Worm (Caenorhabditis elegans) whole organism, mixed stage, embryonic: ENCODE results near the gene fbxb-1.
"Not testable (repeated sequence)": the region's sequence is repeated elsewhere in the genome, so short reads cannot be mapped to it uniquely, and the experiment has no call there.

Experiments used
- bed-3 ChIP-seq: fragments of 200-800 bp; sonication (Bioruptor generic); optimal IDR thresholded peaks from 3 replicates; lab custom pipeline; 2018; ENCODE audit warnings: mild to moderate bottlenecking, missing genetic modification characterization, moderate library complexity, missing compliant biosample characterization
- blmp-1 ChIP-seq: fragments of 150-350 bp; optimal IDR thresholded peaks from 2 replicates; lab custom pipeline; 2014; ENCODE audit warnings: missing biosample characterization, missing genetic modification characterization
- ceh-39 ChIP-seq: fragments of 150-350 bp; optimal IDR thresholded peaks from 2 replicates; lab custom pipeline; 2014; ENCODE audit warnings: missing biosample characterization, missing genetic modification characterization
- ceh-43 ChIP-seq: fragments of 200-800 bp; sonication (Bioruptor generic); optimal IDR thresholded peaks from 2 replicates; lab custom pipeline; 2018; ENCODE audit warnings: mild to moderate bottlenecking, missing genetic modification characterization, moderate library complexity, missing compliant biosample characterization
- ceh-83 ChIP-seq: fragments of 200-800 bp; sonication (Bioruptor generic); optimal IDR thresholded peaks from 2 replicates; lab custom pipeline; 2018; ENCODE audit warnings: mild to moderate bottlenecking, missing genetic modification characterization, missing compliant biosample characterization
- ces-1 ChIP-seq: fragments of 150-350 bp; optimal IDR thresholded peaks from 2 replicates; lab custom pipeline; 2014; ENCODE audit warnings: missing biosample characterization, missing genetic modification reagents, missing genetic modification characterization
- cnd-1 ChIP-seq: fragments of 200-800 bp; sonication (Bioruptor generic); optimal IDR thresholded peaks from 2 replicates; lab custom pipeline; 2018; ENCODE audit warnings: mild to moderate bottlenecking, missing genetic modification characterization, missing compliant biosample characterization
- elt-3 ChIP-seq: fragments of 150-350 bp; optimal IDR thresholded peaks from 2 replicates; lab custom pipeline; 2014; ENCODE audit warnings: missing biosample characterization, missing genetic modification characterization
- flh-1 ChIP-seq: fragments of 200-800 bp; sonication (Bioruptor generic); optimal IDR thresholded peaks from 2 replicates; lab custom pipeline; 2018; ENCODE audit warnings: mild to moderate bottlenecking, missing genetic modification characterization, moderate library complexity, missing compliant biosample characterization
- ham-2 ChIP-seq: fragments of 200-800 bp; sonication (Bioruptor generic); optimal IDR thresholded peaks from 2 replicates; lab custom pipeline; 2018; ENCODE audit warnings: mild to moderate bottlenecking, missing genetic modification characterization, missing compliant biosample characterization
- hlh-1 ChIP-seq: fragments of 150-350 bp; optimal IDR thresholded peaks from 2 replicates; lab custom pipeline; 2014; ENCODE audit warnings: missing biosample characterization, missing genetic modification reagents, missing genetic modification characterization
- lin-13 ChIP-seq: fragments of 150-350 bp; optimal IDR thresholded peaks from 2 replicates; lab custom pipeline; 2014; ENCODE audit warnings: missing biosample characterization, missing genetic modification characterization
- lin-32 ChIP-seq: fragments of 200-800 bp; sonication (Bioruptor generic); optimal IDR thresholded peaks from 2 replicates; lab custom pipeline; 2018; ENCODE audit warnings: mild to moderate bottlenecking, missing genetic modification characterization, missing compliant biosample characterization
- lsy-2 ChIP-seq: fragments of 150-350 bp; optimal IDR thresholded peaks from 2 replicates; lab custom pipeline; 2014; ENCODE audit warnings: missing biosample characterization, missing genetic modification characterization
- mep-1 ChIP-seq: fragments of 150-350 bp; optimal IDR thresholded peaks from 2 replicates; lab custom pipeline; 2017; ENCODE audit warnings: missing biosample characterization, missing genetic modification reagents, missing genetic modification characterization, inconsistent platforms
- mls-2 ChIP-seq: sonication (generic microtip); optimal IDR thresholded peaks from 2 replicates; lab custom pipeline; 2016; ENCODE audit warnings: mild to moderate bottlenecking, missing genetic modification characterization, moderate library complexity, missing compliant biosample characterization
- nhr-12 ChIP-seq: fragments of 150-350 bp; optimal IDR thresholded peaks from 2 replicates; lab custom pipeline; 2014; ENCODE audit warnings: missing biosample characterization, missing genetic modification characterization
- nhr-2 ChIP-seq: fragments of 150-350 bp; optimal IDR thresholded peaks from 2 replicates; lab custom pipeline; 2014; ENCODE audit warnings: missing biosample characterization, missing genetic modification characterization
- nhr-28 ChIP-seq: fragments of 150-350 bp; optimal IDR thresholded peaks from 2 replicates; lab custom pipeline; 2014; ENCODE audit warnings: missing biosample characterization, missing genetic modification characterization
- nhr-76 ChIP-seq: sonication (generic microtip); optimal IDR thresholded peaks from 2 replicates; lab custom pipeline; 2017; ENCODE audit warnings: missing biosample characterization, missing genetic modification characterization
- pha-4 ChIP-seq: fragments of 150-350 bp; optimal IDR thresholded peaks from 2 replicates; lab custom pipeline; 2018; ENCODE audit warnings: missing biosample characterization, missing genetic modification reagents, missing genetic modification characterization
- sem-2 ChIP-seq: fragments of 200-800 bp; sonication (Bioruptor generic); optimal IDR thresholded peaks from 2 replicates; lab custom pipeline; 2018; ENCODE audit warnings: mild to moderate bottlenecking, missing genetic modification characterization, missing compliant biosample characterization
- snpc-4 ChIP-seq: fragments of 150-350 bp; optimal IDR thresholded peaks from 2 replicates; lab custom pipeline; 2014; ENCODE audit warnings: missing biosample characterization, missing genetic modification characterization
- sptf-1 ChIP-seq: sonication (generic microtip); optimal IDR thresholded peaks from 2 replicates; lab custom pipeline; 2017; ENCODE audit warnings: mild to moderate bottlenecking, missing genetic modification characterization, moderate library complexity, missing compliant biosample characterization
- unc-120 ChIP-seq: sonication (generic microtip); optimal IDR thresholded peaks from 2 replicates; lab custom pipeline; 2017; ENCODE audit warnings: missing genetic modification characterization, missing compliant biosample characterization; ENCODE audit not compliant: poor library complexity, severe bottlenecking
- unc-39 ChIP-seq: fragments of 150-350 bp; optimal IDR thresholded peaks from 2 replicates; lab custom pipeline; 2014; ENCODE audit warnings: missing biosample characterization, missing genetic modification characterization
- unc-62 ChIP-seq: fragments of 150-350 bp; optimal IDR thresholded peaks from 2 replicates; lab custom pipeline; 2014; ENCODE audit warnings: missing biosample characterization, missing genetic modification reagents, missing genetic modification characterization
- ztf-11 ChIP-seq: fragments of 150-350 bp; optimal IDR thresholded peaks from 2 replicates; lab custom pipeline; 2014; ENCODE audit warnings: missing biosample characterization, missing genetic modification characterization

The fbxb-1 gene

DNA sequence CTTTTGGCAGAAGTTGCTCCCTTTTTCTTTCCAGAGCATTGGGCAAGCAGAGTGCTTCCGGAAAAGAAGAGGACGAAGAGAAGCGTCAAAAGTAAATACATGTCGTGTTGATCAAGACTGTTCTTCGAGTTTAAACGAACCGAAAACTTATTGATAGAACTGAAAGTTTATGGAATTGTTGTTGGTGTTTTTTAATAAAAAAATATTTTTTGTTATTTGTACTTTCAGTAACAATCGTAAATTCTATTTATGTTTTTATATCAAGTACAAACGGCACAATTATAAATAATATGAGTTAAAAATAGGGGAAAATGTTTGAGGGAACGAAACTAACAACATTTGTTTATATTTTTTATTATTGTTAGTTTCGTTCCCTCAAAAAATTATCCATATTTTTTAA, 17.5 kb downstream of the fbxb-1 start, which contains the start of gene F21D9.3:
TSS of gene F21D9.3 (minus strand) at position 101 of the 400 bp plus-strand sequence.
- TF ChIP-seq nhr-12 (tag; lab: Kevin White, UChicago) (no peak), pha-4 (tag; lab: Kevin White, UChicago) (no peak), blmp-1 (no peak), ceh-39 (tag; lab: Kevin White, UChicago) (no peak), snpc-4 (tag; lab: Kevin White, UChicago) (no peak), bed-3 (GFP tag; lab: Kevin White, UChicago) (no peak), ceh-83 (no peak), ces-1 (GFP tag; lab: Kevin White, UChicago) (no peak), ceh-43 (GFP tag; lab: Kevin White, UChicago) (no peak), nhr-28 (no peak), flh-1 (GFP tag; lab: Kevin White, UChicago) (no peak), sptf-1 (tag; lab: Kevin White, UChicago) (no peak), elt-3 (no peak)

DNA sequence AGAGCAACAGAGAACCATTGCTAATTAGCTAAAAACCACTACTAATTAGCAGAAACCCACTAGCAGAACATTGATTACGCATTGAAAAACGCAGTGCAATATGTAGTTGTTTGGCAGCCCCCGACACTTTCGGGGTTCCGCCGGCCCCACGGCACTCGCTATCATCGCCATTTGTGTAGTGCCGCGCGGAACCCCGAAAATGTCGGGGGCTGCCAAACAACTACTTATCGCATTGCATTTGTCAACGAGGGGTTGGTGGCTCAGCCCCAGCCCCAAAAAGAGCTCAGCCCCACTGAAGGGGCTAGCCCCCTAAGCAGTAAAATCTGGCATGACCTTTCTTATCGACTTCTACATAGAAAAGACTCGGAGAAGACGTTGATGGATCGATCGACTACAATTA, 19.2 kb downstream of the fbxb-1 start:
- no peak for TF ChIP-seq sem-2 (GFP tag; lab: Kevin White, UChicago)
- TF ChIP-seq lsy-2 = no peak
- TF ChIP-seq nhr-2 (tag; lab: Kevin White, UChicago) = no peak
- no peak for TF ChIP-seq ztf-11 (tag; lab: Kevin White, UChicago)
- no peak for TF ChIP-seq snpc-4 (tag; lab: Kevin White, UChicago)
- no peak for TF ChIP-seq hlh-1 (tag; lab: Kevin White, UChicago)
- TF ChIP-seq mls-2 (tag; lab: Kevin White, UChicago) = no peak
- TF ChIP-seq pha-4 (tag; lab: Kevin White, UChicago) = no peak
- no peak for TF ChIP-seq elt-3
- TF ChIP-seq nhr-28 = no peak
- TF ChIP-seq unc-120 (tag; lab: Kevin White, UChicago) = no peak
- TF ChIP-seq nhr-12 (tag; lab: Kevin White, UChicago) = no peak
- TF ChIP-seq nhr-76 = no peak
- TF ChIP-seq mep-1 (tag; lab: Kevin White, UChicago) = no peak
- TF ChIP-seq lin-13 (tag; lab: Kevin White, UChicago) = no peak

DNA sequence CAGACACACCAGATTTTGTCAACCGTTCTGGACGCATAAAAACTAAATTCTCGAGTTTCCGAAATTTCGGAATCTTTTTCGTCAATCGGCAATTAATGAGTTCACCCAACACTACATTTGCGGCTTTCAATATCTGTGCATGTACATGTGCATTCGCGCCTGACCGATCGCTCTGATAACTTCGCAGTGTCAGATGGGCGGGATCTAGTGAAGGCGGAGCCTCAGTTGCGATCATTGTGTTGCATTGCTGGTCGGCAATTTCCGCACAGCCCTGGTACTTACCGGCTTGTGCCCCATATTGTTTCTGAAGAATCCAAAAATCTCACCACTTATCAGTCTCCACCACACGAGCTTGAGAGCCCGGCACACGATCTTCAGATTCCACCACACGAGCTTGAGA, 20.5 kb downstream of the fbxb-1 start:
- no peak for TF ChIP-seq ztf-11 (tag; lab: Kevin White, UChicago)
- no peak for TF ChIP-seq ceh-39 (tag; lab: Kevin White, UChicago)
- TF ChIP-seq nhr-76 = no peak
- no peak for TF ChIP-seq unc-39 (tag; lab: Kevin White, UChicago)
- no peak for TF ChIP-seq mep-1 (tag; lab: Kevin White, UChicago)
- no peak for TF ChIP-seq nhr-28
- no peak for TF ChIP-seq pha-4 (tag; lab: Kevin White, UChicago)
- TF ChIP-seq elt-3 = no peak
- TF ChIP-seq unc-120 (tag; lab: Kevin White, UChicago) = no peak
- TF ChIP-seq snpc-4 (tag; lab: Kevin White, UChicago) = no peak
- no peak for TF ChIP-seq mls-2 (tag; lab: Kevin White, UChicago)
- no peak for TF ChIP-seq hlh-1 (tag; lab: Kevin White, UChicago)

DNA sequence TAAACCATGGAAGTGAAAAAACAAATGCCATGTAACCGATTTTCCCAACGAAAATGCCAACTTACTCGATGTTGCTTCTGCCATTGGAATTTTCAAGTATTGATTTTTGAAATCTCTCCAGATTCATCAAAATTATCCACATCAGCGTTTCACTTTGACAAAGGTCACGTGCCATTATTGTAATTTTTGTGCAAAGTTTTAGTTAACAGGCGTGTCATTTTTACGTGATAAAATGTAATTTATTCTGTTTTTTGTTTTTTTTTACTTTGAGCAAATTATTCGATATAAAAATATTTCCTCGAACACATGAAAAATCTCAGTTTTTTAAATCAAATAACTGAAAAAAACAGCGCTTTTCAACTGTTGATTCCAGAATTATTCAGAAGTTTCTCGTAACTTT, 22.2 kb downstream of the fbxb-1 start, which contains the start of gene F21D9.2:
TSS of gene F21D9.2 (minus strand) at position 101 of the 400 bp plus-strand sequence.
- TF ChIP-seq lin-32 (GFP tag; lab: Kevin White, UChicago) = no peak
- no peak for TF ChIP-seq unc-120 (tag; lab: Kevin White, UChicago)
- TF ChIP-seq ham-2 (GFP tag; lab: Kevin White, UChicago) = no peak
- TF ChIP-seq unc-62 (GFP tag; lab: Kevin White, UChicago) = no peak

DNA sequence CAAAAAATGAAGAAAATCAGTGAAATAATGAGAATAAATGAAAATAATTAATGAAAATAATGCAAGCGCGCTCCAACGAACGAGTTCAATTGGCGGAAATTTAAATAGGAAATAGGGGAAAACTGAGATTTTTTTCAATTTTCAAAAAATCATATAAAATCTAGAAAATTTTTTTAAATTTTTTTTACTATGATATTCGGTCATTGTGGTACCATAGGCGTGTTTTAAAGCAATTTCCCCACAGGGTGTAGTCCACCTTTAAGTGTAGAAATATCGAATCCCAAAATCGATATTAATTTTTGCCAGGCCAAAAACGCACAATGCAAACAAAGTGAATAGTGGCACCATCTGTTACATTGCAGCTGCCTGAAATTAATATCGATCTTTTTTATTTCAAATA, 24.0 kb downstream of the fbxb-1 start, which contains the start of gene F21D9.1:
TSS of gene F21D9.1 (plus strand) at position 301 of the 400 bp plus-strand sequence.
- not testable (repeated sequence) for TF ChIP-seq nhr-12, cnd-1, sptf-1 (tag; lab: Kevin White, UChicago)

DNA sequence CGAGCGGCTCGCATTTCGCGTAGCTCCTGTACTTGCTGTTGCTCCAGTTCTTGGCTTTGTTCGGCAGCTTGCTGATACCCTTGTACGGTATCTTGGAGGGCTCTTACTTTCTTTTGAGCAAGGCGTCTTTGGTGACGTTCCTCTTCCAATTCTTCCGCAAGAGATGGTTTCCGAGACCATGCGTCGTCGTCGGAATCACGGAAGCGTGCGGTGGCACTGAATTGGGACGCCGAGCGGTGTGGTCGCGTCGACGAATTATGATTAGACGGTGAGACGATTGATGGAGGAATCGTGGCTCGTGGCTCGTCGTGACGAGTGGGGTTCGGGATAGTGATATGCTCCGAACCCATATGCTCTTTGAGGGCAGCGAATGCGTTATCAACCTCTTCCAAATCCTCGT, 36.2 kb downstream of the fbxb-1 start:
- no peak for TF ChIP-seq lin-32 (GFP tag; lab: Kevin White, UChicago)
